Worm (Caenorhabditis elegans) whole organism, L3 larva: Measurements from ENCODE around the gene lpd-7.
"Not testable (repeated sequence)": the region's sequence is repeated elsewhere in the genome, so short reads cannot be mapped to it uniquely, and the experiment has no call there.

Experiments
- aly-2 ChIP-seq: fragments of 150-350 bp; optimal IDR thresholded peaks from 2 replicates; lab custom pipeline; 2014; ENCODE audit warnings: missing biosample characterization, missing genetic modification characterization
- ceh-16 ChIP-seq: sonication (generic microtip); optimal IDR thresholded peaks from 2 replicates; lab custom pipeline; 2017; ENCODE audit warnings: missing biosample characterization, missing genetic modification characterization
- ceh-82 ChIP-seq: fragments of 150-350 bp; optimal IDR thresholded peaks from 2 replicates; lab custom pipeline; 2014; ENCODE audit warnings: missing biosample characterization, missing genetic modification characterization
- ceh-9 ChIP-seq: sonication (generic microtip); optimal IDR thresholded peaks from 2 replicates; lab custom pipeline; 2018; ENCODE audit warnings: missing biosample characterization, missing genetic modification characterization
- egl-5 ChIP-seq: fragments of 150-350 bp; optimal IDR thresholded peaks from 2 replicates; lab custom pipeline; 2017; ENCODE audit warnings: missing biosample characterization, missing genetic modification reagents, missing genetic modification characterization, inconsistent platforms
- elt-1 ChIP-seq: fragments of 150-350 bp; optimal IDR thresholded peaks from 2 replicates; lab custom pipeline; 2014; ENCODE audit warnings: missing biosample characterization, missing genetic modification characterization
- elt-3 ChIP-seq, 3 experiments: fragments of 150-350 bp in 1 of 3; sonication (generic microtip) in 2 of 3; optimal IDR thresholded peaks; 2 replicates in 2 of 3; 4 replicates in 1 of 3; lab custom pipeline; 2014 to 2017; ENCODE audit warnings: missing biosample characterization in 3 of 3, missing genetic modification characterization in 3 of 3
- eor-1 ChIP-seq, 2 experiments: fragments of 150-350 bp; optimal IDR thresholded peaks; 2 replicates each; lab custom pipeline; 2014 to 2018; ENCODE audit warnings: missing biosample characterization in 2 of 2, missing genetic modification characterization in 2 of 2
- fkh-10 ChIP-seq: sonication (generic microtip); optimal IDR thresholded peaks from 2 replicates; lab custom pipeline; 2017; ENCODE audit warnings: missing biosample characterization, missing genetic modification reagents, missing genetic modification characterization
- fos-1 ChIP-seq: fragments of 150-350 bp; optimal IDR thresholded peaks from 2 replicates; lab custom pipeline; 2014; ENCODE audit warnings: missing biosample characterization, missing genetic modification characterization
- hmg-11 ChIP-seq: sonication (generic microtip); optimal IDR thresholded peaks from 2 replicates; lab custom pipeline; 2016; ENCODE audit warnings: missing genetic modification characterization, missing compliant biosample characterization
- lin-15B ChIP-seq: fragments of 150-350 bp; optimal IDR thresholded peaks from 2 replicates; lab custom pipeline; 2014; ENCODE audit warnings: missing biosample characterization, missing genetic modification characterization
- lsy-12 ChIP-seq: sonication (generic microtip); optimal IDR thresholded peaks from 2 replicates; lab custom pipeline; 2016; ENCODE audit warnings: mild to moderate bottlenecking, missing genetic modification characterization, missing compliant biosample characterization
- mdl-1 ChIP-seq: fragments of 150-350 bp; optimal IDR thresholded peaks from 2 replicates; lab custom pipeline; 2014; ENCODE audit warnings: missing biosample characterization, missing genetic modification characterization
- mml-1 ChIP-seq: fragments of 150-350 bp; sonication (generic microtip); optimal IDR thresholded peaks from 3 replicates; lab custom pipeline; 2014; ENCODE audit warnings: missing biosample characterization, missing genetic modification characterization
- nfya-1 ChIP-seq: sonication (generic microtip); optimal IDR thresholded peaks from 2 replicates; lab custom pipeline; 2017; ENCODE audit warnings: missing genetic modification characterization, mild to moderate bottlenecking, missing compliant biosample characterization, antibody characterized with exemption, moderate library complexity; ENCODE audit not compliant: insufficient read depth
- nhr-11 ChIP-seq: fragments of 150-350 bp; optimal IDR thresholded peaks from 2 replicates; lab custom pipeline; 2014; ENCODE audit warnings: missing biosample characterization, missing genetic modification characterization
- nhr-12 ChIP-seq: fragments of 150-350 bp; optimal IDR thresholded peaks from 2 replicates; lab custom pipeline; 2014; ENCODE audit warnings: missing biosample characterization, missing genetic modification characterization
- nhr-23 ChIP-seq: fragments of 150-350 bp; optimal IDR thresholded peaks from 2 replicates; lab custom pipeline; 2014; ENCODE audit warnings: missing biosample characterization, missing genetic modification reagents, missing genetic modification characterization
- nhr-25 ChIP-seq: sonication (generic microtip); optimal IDR thresholded peaks from 2 replicates; lab custom pipeline; 2017; ENCODE audit warnings: missing biosample characterization, missing genetic modification characterization
- nhr-28 ChIP-seq: fragments of 150-350 bp; optimal IDR thresholded peaks from 2 replicates; lab custom pipeline; 2014; ENCODE audit warnings: missing biosample characterization, missing genetic modification characterization
- nhr-43 ChIP-seq: sonication (generic microtip); optimal IDR thresholded peaks from 2 replicates; lab custom pipeline; 2016; ENCODE audit warnings: mild to moderate bottlenecking, missing genetic modification characterization, missing compliant biosample characterization; ENCODE audit not compliant: poor library complexity, severe bottlenecking
- nhr-77 ChIP-seq: fragments of 150-350 bp; optimal IDR thresholded peaks from 2 replicates; lab custom pipeline; 2014; ENCODE audit warnings: missing biosample characterization, missing genetic modification characterization
- pha-4 ChIP-seq: fragments of 150-350 bp; optimal IDR thresholded peaks from 2 replicates; lab custom pipeline; 2014; ENCODE audit warnings: missing biosample characterization, missing genetic modification reagents, missing genetic modification characterization
- pqm-1 ChIP-seq: fragments of 150-350 bp; optimal IDR thresholded peaks from 2 replicates; lab custom pipeline; 2017; ENCODE audit warnings: missing biosample characterization, missing genetic modification characterization, inconsistent platforms
- sea-2 ChIP-seq: fragments of 150-350 bp; sonication (generic microtip); optimal IDR thresholded peaks from 4 replicates; lab custom pipeline; 2014; ENCODE audit warnings: missing biosample characterization, missing genetic modification reagents, missing genetic modification characterization
- snpc-4 ChIP-seq: fragments of 150-350 bp; optimal IDR thresholded peaks from 2 replicates; lab custom pipeline; 2014; ENCODE audit warnings: missing biosample characterization, missing genetic modification characterization
- tbx-2 ChIP-seq: sonication (generic microtip); optimal IDR thresholded peaks from 2 replicates; lab custom pipeline; 2016; ENCODE audit warnings: mild to moderate bottlenecking, missing genetic modification characterization, missing compliant biosample characterization
- unc-62 ChIP-seq: fragments of 150-350 bp; sonication (generic microtip); optimal IDR thresholded peaks from 4 replicates; lab custom pipeline; 2014; ENCODE audit warnings: missing biosample characterization, missing genetic modification reagents, missing genetic modification characterization
- zag-1 ChIP-seq: fragments of 150-350 bp; optimal IDR thresholded peaks from 2 replicates; lab custom pipeline; 2014; ENCODE audit warnings: missing biosample characterization, missing genetic modification characterization
- ztf-11 ChIP-seq: fragments of 150-350 bp; optimal IDR thresholded peaks from 2 replicates; lab custom pipeline; 2014; ENCODE audit warnings: missing biosample characterization, missing genetic modification characterization

Gene lpd-7

ce11 chrIII:7593285-7593928 is 20.3 kb downstream of the lpd-7 start, which contains the start of gene R13A5.11:
Gene R13A5.11, minus strand, starts transcription at chrIII:7593335.
- TF ChIP-seq fkh-10 (GFP tag; lab: Kevin White, UChicago) (no peak), zag-1 (no peak), nhr-12 (tag; lab: Kevin White, UChicago) (no peak), mml-1 (tag; lab: Kevin White, UChicago) (no peak)
- TF ChIP-seq, all 47 proteins: peak for 0

ce11 chrIII:7594482-7594881 is 21.3 kb downstream of the lpd-7 start, which contains the start of gene Y80D4G.2:
Gene Y80D4G.2, minus strand, starts transcription at chrIII:7594582.
- TF ChIP-seq ceh-16 (tag; lab: Kevin White, UChicago); nhr-25 (tag; lab: Kevin White, UChicago); fkh-10 (GFP tag; lab: Kevin White, UChicago): not testable (repeated sequence)
- TF ChIP-seq, all 47 proteins: peak for 0; not testable (repeated sequence) for 47

DNA sequence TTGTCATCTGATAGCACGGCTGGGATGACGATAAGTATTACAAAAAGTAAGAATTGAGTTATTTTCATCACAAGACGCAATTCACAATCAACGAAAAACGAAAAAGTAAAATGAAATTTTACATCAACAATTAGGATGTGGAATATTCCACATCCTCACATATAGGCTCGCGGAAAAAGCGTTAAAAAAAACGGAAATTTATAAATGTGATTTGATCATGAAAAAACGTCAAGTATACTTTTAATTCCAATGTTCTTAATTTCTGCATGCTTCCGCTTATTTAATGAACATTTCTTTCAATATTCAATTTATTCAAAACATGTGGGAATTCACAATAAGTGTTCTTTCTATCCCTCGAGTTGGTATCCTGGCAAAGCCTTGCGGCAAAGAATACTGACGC is 35.1 kb downstream of the lpd-7 start, which contains the start of gene T04A6.3:
TSS of gene T04A6.3 (minus strand) at position 101 of the 400 bp plus-strand sequence.
- TF ChIP-seq ceh-9 (no peak), tbx-2 (tag; lab: Kevin White, UChicago) (no peak), unc-62 (GFP tag; lab: Kevin White, UChicago) (no peak), nhr-43 (tag; lab: Kevin White, UChicago) (no peak), elt-3 (tag; optimal IDR thresholded peaks at IDR 0.05; lab: Kevin White, UChicago) (no peak), elt-1 (no peak), nhr-11 (tag; lab: Kevin White, UChicago) (no peak), ceh-16 (tag; lab: Kevin White, UChicago) (no peak), hmg-11 (no peak), fos-1 (tag; lab: Kevin White, UChicago) (no peak), aly-2 (tag; lab: Kevin White, UChicago) (no peak), nhr-23 (no peak), eor-1 (tag; optimal IDR thresholded peaks at IDR 0.05; lab: Kevin White, UChicago) (no peak), nhr-28 (tag; lab: Kevin White, UChicago) (no peak), fkh-10 (GFP tag; lab: Kevin White, UChicago) (no peak), ztf-11 (tag; lab: Kevin White, UChicago) (no peak), pqm-1 (no peak), lsy-12 (tag; lab: Kevin White, UChicago) (no peak)
- TF ChIP-seq, all 47 proteins: peak for 0

ce11 chrIII:7609168-7609567 is 36.0 kb downstream of the lpd-7 start, which contains the start of gene nsph-4.3:
Gene nsph-4.3, minus strand, starts transcription at chrIII:7609268.
- TF ChIP-seq egl-5 (tag; lab: Kevin White, UChicago) (no peak), ceh-82 (no peak), eor-1 (tag; optimal IDR thresholded peaks at IDR 0.05; lab: Kevin White, UChicago) (no peak)

DNA sequence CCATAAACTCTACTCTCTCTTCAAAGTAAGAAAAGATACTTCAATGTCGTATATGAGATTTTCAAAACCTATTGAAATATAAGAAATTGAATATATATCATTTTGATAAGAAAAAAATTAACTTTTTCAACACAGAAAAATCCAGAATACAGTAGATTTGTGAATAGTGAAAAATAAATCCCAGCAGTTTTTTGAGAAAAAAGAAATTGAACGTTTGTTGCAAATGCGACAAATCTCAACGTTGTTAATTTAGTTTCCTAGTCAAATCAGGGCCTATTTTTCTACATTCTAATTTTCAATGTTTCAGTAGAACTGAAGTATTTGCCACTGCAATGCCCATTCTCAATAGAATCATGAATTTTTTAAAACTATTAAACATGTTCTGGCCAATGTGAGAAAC is 41.4 kb downstream of the lpd-7 start, which contains the start of gene T04A6.2:
TSS of gene T04A6.2 (plus strand) at position 301 of the 400 bp plus-strand sequence.
- no peak for TF ChIP-seq tbx-2 (tag; lab: Kevin White, UChicago)
- TF ChIP-seq hmg-11, result no peak
- TF ChIP-seq zag-1, result no peak
- TF ChIP-seq nfya-1 (tag; lab: Kevin White, UChicago), result no peak
- TF ChIP-seq nhr-23, result no peak
- TF ChIP-seq snpc-4 (tag; lab: Kevin White, UChicago), result no peak
- TF ChIP-seq nhr-77 (tag; lab: Kevin White, UChicago), result no peak
- no peak for TF ChIP-seq pha-4 (tag; lab: Kevin White, UChicago)
- TF ChIP-seq mdl-1 (tag; lab: Kevin White, UChicago), result no peak
- no peak for TF ChIP-seq sea-2 (GFP tag; lab: Kevin White, UChicago)
- TF ChIP-seq nhr-28 (tag; lab: Kevin White, UChicago), result no peak
- TF ChIP-seq nhr-11 (tag; lab: Kevin White, UChicago), result no peak
- no peak for TF ChIP-seq lin-15B (tag; lab: Kevin White, UChicago)
